Worm (Caenorhabditis elegans): ENCODE measurements around the gene T23F2.4.

- no peak for TF ChIP-seq hlh-15 (tag; optimal IDR thresholded peaks at IDR 0.05)
- TF ChIP-seq K09A11.1 (tag; optimal IDR thresholded peaks at IDR 0.05; ENCODE audit: insufficient read depth), result no peak
- no peak for TF ChIP-seq ceh-30 (tag; optimal IDR thresholded peaks at IDR 0.05)
- TF ChIP-seq fkh-10 (GFP tag; optimal IDR thresholded peaks at IDR 0.05), result no peak
- TF ChIP-seq T23F11.4 (GFP tag; optimal IDR thresholded peaks at IDR 0.05), result no peak
- TF ChIP-seq pax-1 (tag; optimal IDR thresholded peaks at IDR 0.05), result no peak
- TF ChIP-seq nfya-1 (tag; optimal IDR thresholded peaks at IDR 0.05), result no peak
- no peak for TF ChIP-seq elt-4 (tag; optimal IDR thresholded peaks at IDR 0.05)
- no peak for TF ChIP-seq ceh-2 (tag; optimal IDR thresholded peaks at IDR 0.05)
- no peak for TF ChIP-seq che-1 (tag; optimal IDR thresholded peaks at IDR 0.05)
These were observed 9.4 kb upstream of the T23F2.4 start for ce11 chrX:5524260-5524659.
